Worm (Caenorhabditis elegans): ENCODE measurements around the gene clec-183.

The clec-183 gene

DNA sequence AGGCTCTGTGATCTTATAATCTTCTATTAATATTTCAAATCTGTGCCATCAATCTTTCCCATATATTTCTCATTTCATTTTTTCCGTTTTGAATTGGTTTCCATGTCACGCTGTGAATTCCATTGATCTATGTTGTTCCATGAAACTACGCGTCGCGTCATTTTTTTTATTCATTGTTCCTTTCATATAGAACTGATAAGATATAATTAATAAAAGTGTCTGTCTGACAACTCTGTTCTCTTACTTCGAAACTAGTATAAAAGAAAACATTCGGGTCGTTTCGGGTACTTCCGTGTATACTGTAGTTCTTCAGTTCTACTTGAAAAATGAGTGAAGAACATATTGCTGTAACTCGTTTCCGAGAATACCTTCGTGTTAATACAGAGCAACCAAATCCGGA, 46.7 kb downstream of the clec-183 start, which contains the start of gene C10C5.3:
TSS of gene C10C5.3 (plus strand) at position 301 of the 400 bp plus-strand sequence.
- no peak for TF ChIP-seq unc-62 (GFP tag; optimal IDR thresholded peaks at IDR 0.05)

ce11 chrIV:9376550-9376949, 48.7 kb downstream of the clec-183 start:
- no peak for TF ChIP-seq unc-62 (GFP tag; optimal IDR thresholded peaks at IDR 0.05)

ce11 chrIV:9378272-9378671, 50.5 kb downstream of the clec-183 start, which contains the start of gene C10C5.4:
Gene C10C5.4 (plus strand): TSS chrIV:9378552.
- TF ChIP-seq unc-62 (GFP tag; optimal IDR thresholded peaks at IDR 0.05), result no peak

All from whole organism, dauer.